Fruit fly (Drosophila melanogaster): ENCODE results near the gene Ugt307A1.

Ugt307A1 gene

DNA sequence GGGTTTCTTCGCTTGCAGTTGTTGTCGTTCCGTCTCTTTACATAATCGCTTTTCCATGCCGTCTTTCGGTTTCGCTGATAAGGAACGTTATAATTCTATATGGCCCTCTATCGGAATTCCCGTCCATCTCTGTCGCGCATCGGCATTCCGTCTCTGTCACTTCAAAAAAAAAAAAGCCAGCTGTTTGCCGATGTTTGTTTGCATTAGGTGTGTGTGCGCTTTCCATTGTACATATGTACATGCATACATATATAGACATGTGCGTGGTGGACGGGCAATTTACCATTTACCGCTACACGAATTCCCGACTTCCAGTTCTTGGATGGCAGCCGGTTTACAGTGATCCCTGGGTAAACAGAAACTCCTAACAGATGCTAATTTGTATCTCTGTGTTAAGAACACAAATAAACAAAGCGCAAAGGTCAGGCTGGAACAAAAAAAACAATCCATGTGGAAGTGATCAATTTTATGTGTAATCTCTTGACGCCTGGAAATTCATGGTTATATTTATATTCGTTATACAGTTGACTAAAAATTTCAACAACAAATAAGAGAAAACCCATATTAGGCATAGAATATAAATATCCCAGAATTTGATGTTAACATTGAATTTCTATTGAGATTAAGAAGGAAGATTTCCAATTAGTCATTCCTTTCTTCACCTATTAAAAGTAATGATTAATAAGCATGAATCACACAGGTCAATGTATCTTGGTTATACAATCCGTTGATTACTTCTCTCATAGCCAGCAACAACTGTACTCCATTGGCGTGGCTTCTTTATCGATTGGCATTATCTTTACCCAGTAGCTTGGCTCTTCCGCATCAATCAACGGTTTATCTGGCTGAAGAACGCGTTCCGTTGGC is 24.5 kb upstream of the Ugt307A1 start (continued):
- TF ChIP-seq CG10669 (GFP tag; optimal IDR thresholded peaks at IDR 0.05) (peak; percentile 29), dac (GFP tag; optimal IDR thresholded peaks at IDR 0.05) (no peak), CG7368 (GFP tag; optimal IDR thresholded peaks at IDR 0.05) (no peak), Eip78C (GFP tag) (peak; percentile 86), dsx (GFP tag; optimal IDR thresholded peaks at IDR 0.05; ENCODE audit: poor library complexity, severe bottlenecking) (no peak), CG6792 (GFP tag; optimal IDR thresholded peaks at IDR 0.05) (no peak), eg (GFP tag; IDR thresholded peaks at IDR 0.05) (peak; percentile 29; the same call in 1 of the 3 replicates), Met (GFP tag; optimal IDR thresholded peaks at IDR 0.05) (peak; percentile 66), cyc (GFP tag; optimal IDR thresholded peaks at IDR 0.05) (peak; percentile 57), Hr39 (GFP tag; optimal IDR thresholded peaks at IDR 0.05) (peak; percentile 58), CG8632 (GFP tag; optimal IDR thresholded peaks at IDR 0.05) (peak; percentile 28), Ets21C (GFP tag; optimal IDR thresholded peaks at IDR 0.05) (peak; percentile 3), CG9139 (GFP tag; optimal IDR thresholded peaks at IDR 0.05) (no peak), Sox15 (GFP tag; optimal IDR thresholded peaks at IDR 0.05) (no peak), topi (GFP tag; optimal IDR thresholded peaks at IDR 0.05) (peak; percentile 67), CG6808 (GFP tag; optimal IDR thresholded peaks at IDR 0.05) (peak; percentile 45), Eip93F (GFP tag; optimal IDR thresholded peaks at IDR 0.05) (peak; percentile 22), acj6 (GFP tag; optimal IDR thresholded peaks at IDR 0.05) (peak; percentile 52), fkh (GFP tag; optimal IDR thresholded peaks at IDR 0.05) (peak; percentile 92), CG6163 (GFP tag; IDR thresholded peaks at IDR 0.05) (peak; percentile 32; the same call in 2 of the 3 replicates), CG10631 (GFP tag; optimal IDR thresholded peaks at IDR 0.05) (peak; percentile 29), CG11294 (GFP tag; IDR thresholded peaks at IDR 0.05) (0 out of 2 replicates have a peak, but pooled peaks have one; percentile 5), Eip75B (GFP tag; optimal IDR thresholded peaks at IDR 0.05) (peak; percentile 42), salr (GFP tag; optimal IDR thresholded peaks at IDR 0.05) (peak in 1 of 2 experiments; percentile 37), Blimp-1 (GFP tag; optimal IDR thresholded peaks at IDR 0.05) (peak; percentile 52), vri (GFP tag; optimal IDR thresholded peaks at IDR 0.05) (peak; percentile 79)

DNA sequence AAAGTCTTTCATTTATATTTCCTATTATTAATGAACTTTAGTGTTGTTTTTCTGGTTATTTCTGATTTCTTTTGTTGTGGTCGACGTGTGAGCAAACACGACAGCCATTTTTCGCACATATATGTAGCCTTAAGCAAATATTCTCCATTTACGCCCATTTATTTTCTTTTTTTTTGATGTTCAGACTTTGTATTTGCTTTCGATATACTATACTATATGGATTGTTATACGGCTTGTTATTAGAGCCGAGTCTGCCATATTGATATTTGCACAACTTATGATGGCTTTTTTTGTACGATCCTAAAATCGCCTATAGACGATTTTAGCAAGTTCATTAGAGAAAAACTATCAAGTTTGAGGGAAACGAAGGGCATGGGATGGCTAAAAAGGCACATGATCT is 20.1 kb upstream of the Ugt307A1 start:
- TF ChIP-seq fd59A (GFP tag; optimal IDR thresholded peaks at IDR 0.05) (no peak), fkh (GFP tag; optimal IDR thresholded peaks at IDR 0.05) (peak; percentile 55)

DNA sequence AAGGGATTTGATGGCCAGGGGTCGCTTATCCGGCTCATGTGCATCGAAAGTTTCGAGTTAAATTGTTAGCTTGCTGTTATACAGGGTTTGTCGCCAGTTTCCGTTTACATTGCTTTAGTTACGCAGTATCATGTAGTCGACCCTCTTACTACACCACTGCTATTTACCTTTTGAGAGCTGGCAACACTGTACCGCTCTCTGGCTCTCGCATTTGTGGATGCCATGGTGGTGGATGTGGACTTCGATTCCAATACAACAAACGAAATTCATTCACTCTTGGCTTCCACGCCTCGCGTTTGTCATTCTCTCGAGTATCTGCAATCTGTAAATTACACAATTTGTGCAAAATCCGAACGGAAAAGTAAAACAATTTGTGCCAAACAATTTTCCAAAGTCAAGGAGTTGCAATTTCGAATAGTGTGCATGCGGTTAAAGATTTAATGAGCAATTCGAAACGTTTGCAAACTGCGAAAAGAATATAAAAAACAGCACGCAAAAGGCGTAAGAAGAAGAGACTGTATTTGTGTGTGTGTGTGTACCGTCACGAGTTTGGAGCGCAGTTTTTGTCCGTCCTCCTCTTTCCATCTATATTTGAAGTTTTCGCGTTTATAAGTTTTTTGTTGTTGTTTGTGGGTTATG is 18.7 kb upstream of the Ugt307A1 start:
- TF ChIP-seq CG3032 (tag; optimal IDR thresholded peaks at IDR 0.05) (no peak), Eip75B (GFP tag; optimal IDR thresholded peaks at IDR 0.05) (no peak), CG3919 (GFP tag; optimal IDR thresholded peaks at IDR 0.05) (peak; percentile 16), Eip93F (GFP tag; optimal IDR thresholded peaks at IDR 0.05) (peak; percentile 21), esn (GFP tag; optimal IDR thresholded peaks at IDR 0.05) (peak; percentile 15), CG8632 (GFP tag; optimal IDR thresholded peaks at IDR 0.05) (no peak), Lpt (GFP tag; optimal IDR thresholded peaks at IDR 0.05) (peak; percentile 9), CG4318 (GFP tag; optimal IDR thresholded peaks at IDR 0.05) (no peak), CG1621 (tag; optimal IDR thresholded peaks at IDR 0.05) (peak; percentile 30), CG7368 (GFP tag; optimal IDR thresholded peaks at IDR 0.05) (no peak), CG11762 (GFP tag; optimal IDR thresholded peaks at IDR 0.05; ENCODE audit: insufficient read depth) (no peak), CG8319 (GFP tag; optimal IDR thresholded peaks at IDR 0.05) (no peak), CG11902 (GFP tag; optimal IDR thresholded peaks at IDR 0.05) (no peak), CG9139 (GFP tag; optimal IDR thresholded peaks at IDR 0.05) (peak; percentile 66), spab (GFP tag; optimal IDR thresholded peaks at IDR 0.05) (peak; percentile 2), Hr39 (GFP tag; optimal IDR thresholded peaks at IDR 0.05) (peak; percentile 19), eg (GFP tag; IDR thresholded peaks at IDR 0.05) (peak; percentile 30; the same call in 1 of the 3 replicates), Hr4 (GFP tag; optimal IDR thresholded peaks at IDR 0.05) (peak; percentile 18), CG6276 (GFP tag; optimal IDR thresholded peaks at IDR 0.05) (no peak), ss (GFP tag; optimal IDR thresholded peaks at IDR 0.05) (peak; percentile 42 to 68), Hr38 (GFP tag; optimal IDR thresholded peaks at IDR 0.05) (no peak), dsx (GFP tag; optimal IDR thresholded peaks at IDR 0.05; ENCODE audit: poor library complexity, severe bottlenecking) (peak; percentile 46), Ets96B (tag; optimal IDR thresholded peaks at IDR 0.05) (no peak), CG16779 (tag; optimal IDR thresholded peaks at IDR 0.05) (peak; percentile 69), CG6808 (GFP tag; optimal IDR thresholded peaks at IDR 0.05) (peak; percentile 55), fkh (GFP tag; optimal IDR thresholded peaks at IDR 0.05) (peak; percentile 94), svp (GFP tag) (no peak)

Data from whole organism, prepupa.